Fruit fly (Drosophila melanogaster) whole organism, embryonic: ENCODE results near the gene CG12594.

Experiments used
- Antp ChIP-seq: fragments of 200-800 bp; sonication (Bioruptor generic); optimal IDR thresholded peaks from 3 replicates; lab custom pipeline; 2016; ENCODE audit warnings: missing biosample characterization, missing genetic modification characterization
- Atf6 ChIP-seq: fragments of 200-800 bp; sonication (Bioruptor generic); IDR thresholded peaks from 2 replicates; pipeline ENCODE4 v1.3.6; 2022; ENCODE audit warnings: missing biosample characterization, missing genetic modification characterization
- B-H2 ChIP-seq: fragments of 200-800 bp; sonication (Bioruptor generic); optimal IDR thresholded peaks from 2 replicates; lab custom pipeline; 2018; ENCODE audit warnings: missing biosample characterization, mild to moderate bottlenecking, missing genetic modification characterization
- BtbVII ChIP-seq: fragments of 200-800 bp; sonication (Bioruptor generic); optimal IDR thresholded peaks from 3 replicates; lab custom pipeline; 2017; ENCODE audit warnings: missing biosample characterization, mild to moderate bottlenecking, missing genetic modification characterization
- CG10959 ChIP-seq: fragments of 200-800 bp; sonication (Bioruptor generic); IDR thresholded peaks from 2 replicates; pipeline ENCODE4 v1.3.6; 2022; ENCODE audit warnings: missing biosample characterization, missing genetic modification characterization
- CG11247 ChIP-seq: fragments of 200-800 bp; sonication (Bioruptor generic); IDR thresholded peaks from 2 replicates; pipeline ENCODE4 v1.3.6; 2022; ENCODE audit warnings: missing biosample characterization, missing genetic modification characterization
- CG12769 ChIP-seq: fragments of 200-800 bp; sonication (Bioruptor generic); optimal IDR thresholded peaks from 2 replicates; lab custom pipeline; 2019; ENCODE audit warnings: missing biosample characterization, mild to moderate bottlenecking, missing genetic modification characterization, moderate library complexity
- CG15011 ChIP-seq: fragments of 200-800 bp; sonication (Bioruptor generic); optimal IDR thresholded peaks from 3 replicates; lab custom pipeline; 2018; ENCODE audit warnings: missing biosample characterization, mild to moderate bottlenecking, missing genetic modification characterization
- CG15514 ChIP-seq: fragments of 200-800 bp; sonication (Bioruptor generic); optimal IDR thresholded peaks from 3 replicates; lab custom pipeline; 2017; ENCODE audit warnings: missing biosample characterization, missing genetic modification characterization, mild to moderate bottlenecking, moderate library complexity, missing genetic modification reagents
- CG17359 ChIP-seq: fragments of 200-800 bp; sonication (Bioruptor generic); optimal IDR thresholded peaks from 3 replicates; lab custom pipeline; 2018; ENCODE audit warnings: missing biosample characterization, mild to moderate bottlenecking, missing genetic modification characterization, moderate library complexity
- CG17361 ChIP-seq: fragments of 200-800 bp; sonication (Bioruptor generic); IDR thresholded peaks from 3 replicates; pipeline ENCODE4 v1.3.6; 2022; ENCODE audit warnings: missing biosample characterization, missing genetic modification characterization
- CG18262 ChIP-seq: fragments of 200-800 bp; optimal IDR thresholded peaks from 3 replicates; lab custom pipeline; 2019; ENCODE audit warnings: missing biosample characterization, mild to moderate bottlenecking, missing genetic modification characterization, moderate library complexity
- CG2889 ChIP-seq: fragments of 200-800 bp; sonication (Bioruptor generic); IDR thresholded peaks from 3 replicates; pipeline ENCODE4 v1.3.6; 2022; ENCODE audit warnings: missing biosample characterization, missing genetic modification characterization
- CG34376 ChIP-seq: fragments of 200-800 bp; sonication (Bioruptor generic); optimal IDR thresholded peaks from 2 replicates; lab custom pipeline; 2018; ENCODE audit warnings: missing biosample characterization, mild to moderate bottlenecking, missing genetic modification characterization
- CG42726 ChIP-seq: fragments of 200-800 bp; sonication (Bioruptor generic); IDR thresholded peaks from 2 replicates; pipeline ENCODE4 v1.3.6; 2022; ENCODE audit warnings: missing biosample characterization, missing genetic modification characterization; ENCODE audit not compliant: partially characterized antibody
- CG4360 ChIP-seq: fragments of 200-800 bp; sonication (Bioruptor generic); IDR thresholded peaks from 2 replicates; pipeline ENCODE4 v1.3.6; 2022; ENCODE audit warnings: missing biosample characterization, missing genetic modification characterization
- CG4617 ChIP-seq: fragments of 200-800 bp; sonication (Bioruptor generic); optimal IDR thresholded peaks from 3 replicates; lab custom pipeline; 2016; ENCODE audit warnings: missing biosample characterization, missing genetic modification characterization, borderline replicate concordance
- CG4707 ChIP-seq: fragments of 200-800 bp; sonication (Bioruptor generic); optimal IDR thresholded peaks from 2 replicates; lab custom pipeline; 2018; ENCODE audit warnings: missing biosample characterization, mild to moderate bottlenecking, missing genetic modification characterization, moderate library complexity
- CG4820 ChIP-seq: fragments of 200-800 bp; sonication (Bioruptor generic); optimal IDR thresholded peaks from 3 replicates; lab custom pipeline; 2016; ENCODE audit warnings: missing biosample characterization, missing genetic modification characterization
- CG6254 ChIP-seq: fragments of 200-800 bp; sonication (Bioruptor generic); optimal IDR thresholded peaks from 3 replicates; lab custom pipeline; 2017; ENCODE audit warnings: mild to moderate bottlenecking, missing biosample characterization, missing genetic modification reagents, missing genetic modification characterization
- CG6272 ChIP-seq: fragments of 200-800 bp; sonication (Bioruptor generic); IDR thresholded peaks from 2 replicates; pipeline ENCODE4 v1.3.6; 2022; ENCODE audit warnings: missing biosample characterization, missing genetic modification characterization
- CG6765 ChIP-seq: fragments of 200-800 bp; sonication (Bioruptor generic); optimal IDR thresholded peaks from 3 replicates; lab custom pipeline; 2017; ENCODE audit warnings: missing biosample characterization, mild to moderate bottlenecking, missing genetic modification characterization
- CG8924 ChIP-seq: fragments of 200-800 bp; optimal IDR thresholded peaks from 3 replicates; lab custom pipeline; 2019; ENCODE audit warnings: missing biosample characterization, mild to moderate bottlenecking, missing genetic modification characterization, moderate library complexity
- Doc2 ChIP-seq: fragments of 200-800 bp; sonication (Bioruptor generic); IDR thresholded peaks from 2 replicates; pipeline ENCODE4 v1.3.6; 2022; ENCODE audit warnings: missing biosample characterization, missing genetic modification characterization
- Hr3 ChIP-seq: fragments of 200-800 bp; sonication (Bioruptor generic); optimal IDR thresholded peaks from 3 replicates; lab custom pipeline; 2016; ENCODE audit warnings: missing biosample characterization, missing genetic modification characterization
- Neu2 ChIP-seq: fragments of 200-800 bp; sonication (Bioruptor generic); optimal IDR thresholded peaks from 3 replicates; lab custom pipeline; 2016; ENCODE audit warnings: missing biosample characterization, missing genetic modification characterization, borderline replicate concordance
- Nf-YC ChIP-seq: fragments of 200-800 bp; optimal IDR thresholded peaks from 3 replicates; lab custom pipeline; 2019; ENCODE audit warnings: missing biosample characterization, mild to moderate bottlenecking, missing genetic modification characterization, moderate library complexity
- Sin3A ChIP-seq: fragments of >200 bp; optimal IDR thresholded peaks from 2 replicates; lab custom pipeline; 2018
- ash1 ChIP-seq: fragments of 200-800 bp; sonication (Bioruptor generic); optimal IDR thresholded peaks from 2 replicates; lab custom pipeline; 2018; ENCODE audit warnings: missing biosample characterization, mild to moderate bottlenecking, missing genetic modification characterization
- btn ChIP-seq: fragments of 200-800 bp; sonication (Bioruptor generic); optimal IDR thresholded peaks from 2 replicates; lab custom pipeline; 2016; ENCODE audit warnings: missing biosample characterization, missing genetic modification characterization
- cg ChIP-seq: fragments of 200-800 bp; sonication (Bioruptor generic); optimal IDR thresholded peaks from 3 replicates; lab custom pipeline; 2019; ENCODE audit warnings: missing biosample characterization, mild to moderate bottlenecking, missing genetic modification characterization, moderate library complexity
- chm ChIP-seq: fragments of 200-800 bp; sonication (Bioruptor generic); IDR thresholded peaks from 2 replicates; pipeline ENCODE4 v1.3.6; 2022; ENCODE audit warnings: missing biosample characterization, missing genetic modification characterization
- crc ChIP-seq: fragments of 200-800 bp; sonication (Bioruptor generic); optimal IDR thresholded peaks from 2 replicates; lab custom pipeline; 2016; ENCODE audit warnings: missing biosample characterization, missing genetic modification characterization
- esg ChIP-seq: fragments of 200-800 bp; sonication (Bioruptor generic); conservative IDR thresholded peaks from 2 replicates; pipeline ENCODE4 v1.3.6; 2022; ENCODE audit warnings: missing biosample characterization, missing genetic modification characterization
- exex ChIP-seq: fragments of 200-800 bp; sonication (Bioruptor generic); optimal IDR thresholded peaks from 4 replicates; lab custom pipeline; 2018; ENCODE audit warnings: missing biosample characterization, mild to moderate bottlenecking, missing genetic modification characterization, moderate library complexity
- gro ChIP-seq: fragments of 200-800 bp; sonication (Bioruptor generic); optimal IDR thresholded peaks from 2 replicates; lab custom pipeline; 2016; ENCODE audit warnings: missing biosample characterization, missing genetic modification characterization
- hb ChIP-seq: fragments of 200-800 bp; sonication (Bioruptor generic); IDR thresholded peaks from 3 replicates; pipeline ENCODE4 v1.3.6; 2022; ENCODE audit warnings: missing biosample characterization, missing genetic modification characterization; ENCODE audit not compliant: partially characterized antibody
- lbe ChIP-seq: fragments of 200-800 bp; sonication (Bioruptor generic); optimal IDR thresholded peaks from 2 replicates; lab custom pipeline; 2016; ENCODE audit warnings: missing biosample characterization, mild to moderate bottlenecking, missing genetic modification characterization
- lola ChIP-seq, 3 experiments: fragments of >200 bp in 2 of 3; fragments of 200-800 bp in 1 of 3; sonication (Bioruptor generic) in 1 of 3; optimal IDR thresholded peaks; 2 replicates each; lab custom pipeline; 2017 to 2019; ENCODE audit warnings: missing biosample characterization in 3 of 3, missing genetic modification characterization in 3 of 3, mild to moderate bottlenecking in 1 of 3, moderate library complexity in 1 of 3
- nau ChIP-seq: fragments of 200-800 bp; sonication (Bioruptor generic); optimal IDR thresholded peaks from 3 replicates; lab custom pipeline; 2017; ENCODE audit warnings: missing biosample characterization, mild to moderate bottlenecking, missing genetic modification characterization, missing genetic modification reagents
- pfk ChIP-seq: fragments of 200-800 bp; sonication (Bioruptor generic); optimal IDR thresholded peaks from 2 replicates; lab custom pipeline; 2018; ENCODE audit warnings: missing biosample characterization, mild to moderate bottlenecking, missing genetic modification characterization, moderate library complexity
- pho ChIP-seq: fragments of 200-800 bp; sonication (Bioruptor generic); optimal IDR thresholded peaks from 2 replicates; lab custom pipeline; 2016; ENCODE audit warnings: missing biosample characterization, missing genetic modification characterization
- pnt ChIP-seq: fragments of 200-800 bp; sonication (Bioruptor generic); optimal IDR thresholded peaks from 3 replicates; lab custom pipeline; 2016; ENCODE audit warnings: missing biosample characterization, missing genetic modification characterization
- pros ChIP-seq: fragments of 200-800 bp; sonication (Bioruptor generic); optimal IDR thresholded peaks from 3 replicates; lab custom pipeline; 2019; ENCODE audit warnings: missing biosample characterization, mild to moderate bottlenecking, missing genetic modification characterization, moderate library complexity
- rib ChIP-seq: fragments of 200-800 bp; sonication (Bioruptor generic); IDR thresholded peaks from 2 replicates; pipeline ENCODE4 v1.3.6; 2022; ENCODE audit warnings: missing biosample characterization, missing genetic modification characterization
- slp2 ChIP-seq: fragments of 200-800 bp; sonication (Bioruptor generic); optimal IDR thresholded peaks from 2 replicates; lab custom pipeline; 2016; ENCODE audit warnings: missing biosample characterization, missing genetic modification characterization
- sqz ChIP-seq: fragments of 200-800 bp; sonication (Bioruptor generic); optimal IDR thresholded peaks from 3 replicates; lab custom pipeline; 2018; ENCODE audit warnings: missing biosample characterization, mild to moderate bottlenecking, missing genetic modification characterization
- unc-4 ChIP-seq: fragments of 200-800 bp; sonication (Bioruptor generic); IDR thresholded peaks from 2 replicates; pipeline ENCODE4 v1.3.6; 2022; ENCODE audit warnings: missing biosample characterization, missing genetic modification characterization; ENCODE audit not compliant: partially characterized antibody
- yki ChIP-seq: fragments of >200 bp; optimal IDR thresholded peaks from 3 replicates; lab custom pipeline; 2018
- zen ChIP-seq: fragments of 200-800 bp; sonication (Bioruptor generic); optimal IDR thresholded peaks from 3 replicates; lab custom pipeline; 2018; ENCODE audit warnings: missing biosample characterization, mild to moderate bottlenecking, missing genetic modification characterization, moderate library complexity
- zfh2 ChIP-seq: fragments of 200-800 bp; sonication (Bioruptor generic); optimal IDR thresholded peaks from 2 replicates; lab custom pipeline; 2016; ENCODE audit warnings: missing biosample characterization, missing genetic modification characterization

Gene CG12594

dm6 chr3R:11678016-11678415, 43.5 kb upstream of the CG12594 start, which contains the start of gene CG18476 (continued):
- TF ChIP-seq CG15011 (GFP tag; lab: Kevin White, UChicago) (peak; percentile 76), zfh2 (GFP tag; lab: Kevin White, UChicago) (peak; percentile 68), pho (peak; percentile 78), yki (lab: Kevin White, UChicago) (no peak), nau (GFP tag; lab: Kevin White, UChicago) (no peak), B-H2 (GFP tag; lab: Kevin White, UChicago) (peak; percentile 78), Antp (GFP tag; lab: Kevin White, UChicago) (peak; percentile 36), CG4820 (GFP tag; lab: Kevin White, UChicago) (peak; percentile 90), CG4707 (GFP tag; lab: Kevin White, UChicago) (peak; percentile 17), rib (GFP tag; lab: Robert Waterston, UW) (peak; percentile 83), CG18262 (peak; percentile 94), lola (GFP tag; optimal IDR thresholded peaks at IDR 0.05; lab: Kevin White, UChicago) (peak in 1 of 3 experiments; percentile 90), exex (peak; percentile 85), btn (GFP tag; lab: Kevin White, UChicago) (no peak), CG4617 (GFP tag; lab: Kevin White, UChicago) (peak; percentile 90), Sin3A (lab: Kevin White, UChicago) (no peak), crc (GFP tag; lab: Kevin White, UChicago) (no peak), ash1 (no peak), hb (GFP tag; lab: Robert Waterston, UW) (no peak), CG10959 (GFP tag; lab: Robert Waterston, UW) (peak; percentile 75), CG6254 (peak; percentile 84), CG34376 (GFP tag; lab: Kevin White, UChicago) (peak; percentile 75), cg (GFP tag; lab: Kevin White, UChicago) (no peak), slp2 (GFP tag; lab: Kevin White, UChicago) (no peak), gro (GFP tag; lab: Kevin White, UChicago) (peak; percentile 80), CG6272 (GFP tag; lab: Robert Waterston, UW) (peak; percentile 93), Atf6 (peak; percentile 88), unc-4 (GFP tag; lab: Robert Waterston, UW) (no peak), BtbVII (GFP tag; lab: Kevin White, UChicago) (peak; percentile 69), sqz (GFP tag; lab: Kevin White, UChicago) (no peak), CG17359 (tag; lab: Kevin White, UChicago) (peak; percentile 92), CG8924 (tag; lab: Kevin White, UChicago) (peak; percentile 93), CG11247 (peak; percentile 90), CG17361 (peak; percentile 96), CG4360 (GFP tag; lab: Robert Waterston, UW) (peak; percentile 50; the same call in 1 of the 2 replicates), zen (tag; lab: Kevin White, UChicago) (peak; percentile 94), pros (no peak), chm (GFP tag; lab: Robert Waterston, UW) (peak; percentile 87), Hr3 (GFP tag; lab: Kevin White, UChicago) (peak; percentile 86), Neu2 (GFP tag; lab: Kevin White, UChicago) (no peak), CG12769 (no peak), esg (peak; percentile 91), CG42726 (GFP tag; lab: Robert Waterston, UW) (no peak), Doc2 (GFP tag; lab: Robert Waterston, UW) (peak; percentile 75), CG2889 (peak; percentile 90), CG15514 (peak; percentile 77), CG6765 (GFP tag; lab: Kevin White, UChicago) (peak; percentile 80), pfk (GFP tag; lab: Kevin White, UChicago) (no peak), Nf-YC (tag; lab: Kevin White, UChicago) (peak; percentile 84), pnt (peak; percentile 37), lbe (GFP tag; lab: Kevin White, UChicago) (peak; percentile 79)
